Fruit fly (Drosophila melanogaster) Kc167 (cell line): Measurements from ENCODE around the gene Dbct.

ENCODE experiments used
- Myc ChIP-seq: fragments of >200 bp; optimal IDR thresholded peaks from 2 replicates; lab custom pipeline; 2017; ENCODE audit warnings: missing external identifiers
- Sin3A ChIP-seq: fragments of >200 bp; optimal IDR thresholded peaks from 2 replicates; lab custom pipeline; 2018; ENCODE audit warnings: missing external identifiers
- h ChIP-seq: fragments of >200 bp; optimal IDR thresholded peaks from 3 replicates; lab custom pipeline; 2018; ENCODE audit warnings: missing external identifiers
- insv ChIP-seq: fragments of >200 bp; optimal IDR thresholded peaks from 3 replicates; lab custom pipeline; 2018; ENCODE audit warnings: missing external identifiers
- psq ChIP-seq: fragments of >200 bp; optimal IDR thresholded peaks from 2 replicates; lab custom pipeline; 2017; ENCODE audit warnings: missing external identifiers
- ttk ChIP-seq: sonication (Bioruptor generic); optimal IDR thresholded peaks from 2 replicates; lab custom pipeline; 2017; ENCODE audit warnings: missing external identifiers

Gene Dbct

dm6 chrX:15070137-15070536 is 15.8 kb upstream of the Dbct start:
- TF ChIP-seq Myc (lab: Kevin White, UChicago), result no peak
- no peak for TF ChIP-seq Sin3A (lab: Kevin White, UChicago)
- TF ChIP-seq insv (lab: Kevin White, UChicago), result no peak
- no peak for TF ChIP-seq psq (lab: Kevin White, UChicago)
- TF ChIP-seq ttk, result no peak
- TF ChIP-seq h (lab: Kevin White, UChicago), result no peak

dm6 chrX:15070811-15071479 is 15.0 kb upstream of the Dbct start:
- TF ChIP-seq Myc (lab: Kevin White, UChicago) (no peak), h (lab: Kevin White, UChicago) (no peak), Sin3A (lab: Kevin White, UChicago) (no peak), psq (lab: Kevin White, UChicago) (no peak), insv (lab: Kevin White, UChicago) (no peak), ttk (no peak)

- TF ChIP-seq Myc (lab: Kevin White, UChicago) (no peak), Sin3A (lab: Kevin White, UChicago) (no peak), ttk (no peak), psq (lab: Kevin White, UChicago) (no peak), h (lab: Kevin White, UChicago) (no peak), insv (lab: Kevin White, UChicago) (no peak)
Measured at dm6 chrX:15074646-15075351, 11.1 kb upstream of the Dbct start.

- no peak for TF ChIP-seq insv (lab: Kevin White, UChicago)
Measured at dm6 chrX:15075485-15076037, 10.4 kb upstream of the Dbct start.

- TF ChIP-seq h (lab: Kevin White, UChicago), result no peak
- no peak for TF ChIP-seq ttk
- no peak for TF ChIP-seq psq (lab: Kevin White, UChicago)
- no peak for TF ChIP-seq Sin3A (lab: Kevin White, UChicago)
- no peak for TF ChIP-seq Myc (lab: Kevin White, UChicago)
Measured at dm6 chrX:15076038-15076575, 9.8 kb upstream of the Dbct start, which contains the start of gene Lsd-2. Gene Lsd-2 (minus strand): TSS chrX:15076220.

dm6 chrX:15076606-15077005 is 9.3 kb upstream of the Dbct start:
- TF ChIP-seq Sin3A (lab: Kevin White, UChicago) (no peak), insv (lab: Kevin White, UChicago) (no peak), h (lab: Kevin White, UChicago) (no peak), ttk (no peak), psq (lab: Kevin White, UChicago) (no peak), Myc (lab: Kevin White, UChicago) (no peak)

dm6 chrX:15077576-15078136 is 8.3 kb upstream of the Dbct start:
- TF ChIP-seq Sin3A (lab: Kevin White, UChicago), result no peak
- TF ChIP-seq insv (lab: Kevin White, UChicago), result no peak

dm6 chrX:15078394-15078793 is 7.5 kb upstream of the Dbct start:
- no peak for TF ChIP-seq ttk
- TF ChIP-seq Sin3A (lab: Kevin White, UChicago), result no peak

dm6 chrX:15079163-15079809 is 6.6 kb upstream of the Dbct start:
- no peak for TF ChIP-seq Myc (lab: Kevin White, UChicago)
- TF ChIP-seq Sin3A (lab: Kevin White, UChicago), result no peak
- TF ChIP-seq psq (lab: Kevin White, UChicago), result no peak
- TF ChIP-seq h (lab: Kevin White, UChicago), result no peak
- no peak for TF ChIP-seq ttk

- no peak for TF ChIP-seq h (lab: Kevin White, UChicago)
- no peak for TF ChIP-seq ttk
- no peak for TF ChIP-seq insv (lab: Kevin White, UChicago)
- TF ChIP-seq Myc (lab: Kevin White, UChicago), result no peak
- no peak for TF ChIP-seq psq (lab: Kevin White, UChicago)
- TF ChIP-seq Sin3A (lab: Kevin White, UChicago), result no peak
Measured at dm6 chrX:15079945-15080344, 6.0 kb upstream of the Dbct start.

- TF ChIP-seq insv (lab: Kevin White, UChicago) (no peak), Myc (lab: Kevin White, UChicago) (no peak), ttk (no peak), Sin3A (lab: Kevin White, UChicago) (no peak), psq (lab: Kevin White, UChicago) (no peak), h (lab: Kevin White, UChicago) (no peak)
Measured at dm6 chrX:15080780-15081402, 5.0 kb upstream of the Dbct start, which contains the start of gene CG33177. Gene CG33177 (plus strand): TSS chrX:15081367.
